Worm (Caenorhabditis elegans) whole organism, L2 larva: ENCODE data around the gene unc-9.

Experiments
- ZK546.5 ChIP-seq: sonication (generic microtip); optimal IDR thresholded peaks from 2 replicates; lab custom pipeline; 2017; ENCODE audit warnings: missing biosample characterization, missing genetic modification characterization
- gmeb-1 ChIP-seq: fragments of 150-350 bp; optimal IDR thresholded peaks from 2 replicates; lab custom pipeline; 2014; ENCODE audit warnings: missing biosample characterization, missing genetic modification characterization
- lsy-2 ChIP-seq, 2 experiments: fragments of 150-350 bp in 1 of 2; sonication (generic microtip) in 1 of 2; optimal IDR thresholded peaks; 2 replicates each; lab custom pipeline; 2014 to 2017; ENCODE audit warnings: missing biosample characterization in 2 of 2, missing genetic modification characterization in 2 of 2
- mbf-1 ChIP-seq: sonication (generic microtip); optimal IDR thresholded peaks from 2 replicates; lab custom pipeline; 2017; ENCODE audit warnings: missing biosample characterization, missing genetic modification characterization
- nhr-11 ChIP-seq: fragments of 150-350 bp; optimal IDR thresholded peaks from 2 replicates; lab custom pipeline; 2014; ENCODE audit warnings: missing biosample characterization, missing genetic modification characterization
- skn-1 ChIP-seq: sonication (generic microtip); optimal IDR thresholded peaks from 2 replicates; lab custom pipeline; 2017; ENCODE audit warnings: missing biosample characterization, missing genetic modification characterization
- unc-39 ChIP-seq: fragments of 150-350 bp; optimal IDR thresholded peaks from 2 replicates; lab custom pipeline; 2014; ENCODE audit warnings: missing biosample characterization, missing genetic modification characterization
- unc-62 ChIP-seq: fragments of 150-350 bp; optimal IDR thresholded peaks from 2 replicates; lab custom pipeline; 2014; ENCODE audit warnings: missing biosample characterization, missing genetic modification reagents, missing genetic modification characterization
- ztf-4 ChIP-seq: fragments of 150-350 bp; optimal IDR thresholded peaks from 2 replicates; lab custom pipeline; 2014; ENCODE audit warnings: missing biosample characterization, missing genetic modification characterization

- TF ChIP-seq lsy-2 (tag; optimal IDR thresholded peaks at IDR 0.05; lab: Kevin White, UChicago) (peak; percentile 1 to 71), nhr-11 (tag; lab: Kevin White, UChicago) (no peak), unc-39 (tag; lab: Kevin White, UChicago) (no peak), unc-62 (GFP tag; lab: Kevin White, UChicago) (no peak), skn-1 (tag; lab: Kevin White, UChicago) (no peak), ztf-4 (tag; lab: Kevin White, UChicago) (peak; percentile 61), gmeb-1 (tag; lab: Kevin White, UChicago) (peak; percentile 35), mbf-1 (no peak), ZK546.5 (tag; lab: Kevin White, UChicago) (no peak)
Observed at ce11 chrX:13251354-13251843, 49.8 kb downstream of the unc-9 start.
